Worm (Caenorhabditis elegans) whole organism, L2 larva: Measurements from ENCODE around the gene Y47D7A.17.

ENCODE experiments used
- C34F6.9 ChIP-seq: fragments of 150-350 bp; optimal IDR thresholded peaks from 2 replicates; lab custom pipeline; 2014; ENCODE audit warnings: missing biosample characterization, missing genetic modification characterization
- F13H6.1 ChIP-seq: sonication (generic microtip); optimal IDR thresholded peaks from 2 replicates; lab custom pipeline; 2016; ENCODE audit warnings: missing genetic modification characterization, missing compliant biosample characterization
- R02D3.7 ChIP-seq: fragments of 150-350 bp; optimal IDR thresholded peaks from 2 replicates; lab custom pipeline; 2014; ENCODE audit warnings: missing biosample characterization, missing genetic modification characterization
- Y55F3AM.14 ChIP-seq: fragments of 200-800 bp; sonication (Bioruptor generic); optimal IDR thresholded peaks from 2 replicates; lab custom pipeline; 2018; ENCODE audit warnings: mild to moderate bottlenecking, missing genetic modification characterization, missing compliant biosample characterization
- ZK546.5 ChIP-seq: sonication (generic microtip); optimal IDR thresholded peaks from 2 replicates; lab custom pipeline; 2017; ENCODE audit warnings: missing biosample characterization, missing genetic modification characterization
- alr-1 ChIP-seq: fragments of 150-350 bp; optimal IDR thresholded peaks from 2 replicates; lab custom pipeline; 2014; ENCODE audit warnings: missing biosample characterization, missing genetic modification characterization
- aly-2 ChIP-seq: fragments of 150-350 bp; optimal IDR thresholded peaks from 2 replicates; lab custom pipeline; 2014; ENCODE audit warnings: missing biosample characterization, missing genetic modification characterization
- blmp-1 ChIP-seq: sonication (generic microtip); optimal IDR thresholded peaks from 2 replicates; lab custom pipeline; 2017; ENCODE audit warnings: missing genetic modification characterization, mild to moderate bottlenecking, missing compliant biosample characterization, antibody characterized with exemption, moderate library complexity; ENCODE audit not compliant: insufficient read depth
- ceh-82 ChIP-seq: fragments of 150-350 bp; optimal IDR thresholded peaks from 2 replicates; lab custom pipeline; 2014; ENCODE audit warnings: missing biosample characterization, missing genetic modification characterization
- crh-2 ChIP-seq: sonication (generic microtip); optimal IDR thresholded peaks from 2 replicates; lab custom pipeline; 2017; ENCODE audit warnings: missing biosample characterization, missing genetic modification characterization
- dmd-4 ChIP-seq: sonication (generic microtip); optimal IDR thresholded peaks from 2 replicates; lab custom pipeline; 2017; ENCODE audit warnings: missing biosample characterization, missing genetic modification characterization
- egl-27 ChIP-seq: sonication (generic microtip); optimal IDR thresholded peaks from 3 replicates; lab custom pipeline; 2017; ENCODE audit warnings: missing biosample characterization, missing genetic modification reagents, missing genetic modification characterization
- elt-1 ChIP-seq: fragments of 150-350 bp; optimal IDR thresholded peaks from 2 replicates; lab custom pipeline; 2014; ENCODE audit warnings: missing biosample characterization, missing genetic modification characterization
- elt-3 ChIP-seq: sonication (generic microtip); optimal IDR thresholded peaks from 2 replicates; lab custom pipeline; 2017; ENCODE audit warnings: missing biosample characterization, missing genetic modification characterization
- gmeb-1 ChIP-seq: fragments of 150-350 bp; optimal IDR thresholded peaks from 2 replicates; lab custom pipeline; 2014; ENCODE audit warnings: missing biosample characterization, missing genetic modification characterization
- lin-11 ChIP-seq: fragments of 150-350 bp; sonication (generic microtip); optimal IDR thresholded peaks from 2 replicates; lab custom pipeline; 2014; ENCODE audit warnings: missing biosample characterization, missing genetic modification characterization, inconsistent platforms, mixed read lengths
- lin-13 ChIP-seq: fragments of 150-350 bp; optimal IDR thresholded peaks from 2 replicates; lab custom pipeline; 2014; ENCODE audit warnings: missing biosample characterization, missing genetic modification reagents, missing genetic modification characterization
- lin-39 ChIP-seq: fragments of 150-350 bp; optimal IDR thresholded peaks from 2 replicates; lab custom pipeline; 2014; ENCODE audit warnings: missing biosample characterization, missing genetic modification reagents, missing genetic modification characterization
- lsy-2 ChIP-seq, 2 experiments: fragments of 150-350 bp in 1 of 2; sonication (generic microtip) in 1 of 2; optimal IDR thresholded peaks; 2 replicates each; lab custom pipeline; 2014 to 2017; ENCODE audit warnings: missing biosample characterization in 2 of 2, missing genetic modification characterization in 2 of 2
- mab-5 ChIP-seq: fragments of 150-350 bp; optimal IDR thresholded peaks from 2 replicates; lab custom pipeline; 2014; ENCODE audit warnings: missing biosample characterization, missing genetic modification characterization
- mbf-1 ChIP-seq: sonication (generic microtip); optimal IDR thresholded peaks from 2 replicates; lab custom pipeline; 2017; ENCODE audit warnings: missing biosample characterization, missing genetic modification characterization
- nhr-11 ChIP-seq: fragments of 150-350 bp; optimal IDR thresholded peaks from 2 replicates; lab custom pipeline; 2014; ENCODE audit warnings: missing biosample characterization, missing genetic modification characterization
- nhr-12 ChIP-seq: fragments of 150-350 bp; optimal IDR thresholded peaks from 2 replicates; lab custom pipeline; 2014; ENCODE audit warnings: missing biosample characterization, missing genetic modification characterization
- nhr-129 ChIP-seq: fragments of 150-350 bp; optimal IDR thresholded peaks from 2 replicates; lab custom pipeline; 2014; ENCODE audit warnings: missing biosample characterization, missing genetic modification characterization
- nhr-21 ChIP-seq: fragments of 150-350 bp; optimal IDR thresholded peaks from 2 replicates; lab custom pipeline; 2014; ENCODE audit warnings: missing biosample characterization, missing genetic modification characterization
- nhr-237 ChIP-seq: fragments of 150-350 bp; optimal IDR thresholded peaks from 2 replicates; lab custom pipeline; 2014; ENCODE audit warnings: missing biosample characterization, missing genetic modification characterization
- nhr-25 ChIP-seq: fragments of 150-350 bp; sonication (generic microtip); optimal IDR thresholded peaks from 3 replicates; lab custom pipeline; 2014; ENCODE audit warnings: missing biosample characterization, missing genetic modification characterization
- nhr-6 ChIP-seq: fragments of 150-350 bp; optimal IDR thresholded peaks from 2 replicates; lab custom pipeline; 2014; ENCODE audit warnings: missing biosample characterization, missing genetic modification characterization
- nhr-77 ChIP-seq: fragments of 150-350 bp; optimal IDR thresholded peaks from 2 replicates; lab custom pipeline; 2014; ENCODE audit warnings: missing biosample characterization, missing genetic modification characterization
- sem-4 ChIP-seq: fragments of 150-350 bp; optimal IDR thresholded peaks from 2 replicates; lab custom pipeline; 2014; ENCODE audit warnings: missing biosample characterization, missing genetic modification reagents, missing genetic modification characterization
- skn-1 ChIP-seq: sonication (generic microtip); optimal IDR thresholded peaks from 2 replicates; lab custom pipeline; 2017; ENCODE audit warnings: missing biosample characterization, missing genetic modification characterization
- sma-3 ChIP-seq: sonication (generic microtip); optimal IDR thresholded peaks from 2 replicates; lab custom pipeline; 2016; ENCODE audit warnings: missing genetic modification reagents, missing genetic modification characterization, missing compliant biosample characterization
- snpc-4 ChIP-seq: fragments of 150-350 bp; optimal IDR thresholded peaks from 2 replicates; lab custom pipeline; 2014; ENCODE audit warnings: missing biosample characterization, missing genetic modification characterization
- unc-39 ChIP-seq: fragments of 150-350 bp; optimal IDR thresholded peaks from 2 replicates; lab custom pipeline; 2014; ENCODE audit warnings: missing biosample characterization, missing genetic modification characterization
- unc-55 ChIP-seq: fragments of 150-350 bp; sonication (generic microtip); optimal IDR thresholded peaks from 3 replicates; lab custom pipeline; 2014; ENCODE audit warnings: missing biosample characterization, missing genetic modification reagents, missing genetic modification characterization
- unc-62 ChIP-seq: fragments of 150-350 bp; optimal IDR thresholded peaks from 2 replicates; lab custom pipeline; 2014; ENCODE audit warnings: missing biosample characterization, missing genetic modification reagents, missing genetic modification characterization
- zag-1 ChIP-seq: fragments of 150-350 bp; optimal IDR thresholded peaks from 2 replicates; lab custom pipeline; 2014; ENCODE audit warnings: missing biosample characterization, missing genetic modification characterization
- ztf-11 ChIP-seq: sonication (generic microtip); optimal IDR thresholded peaks from 2 replicates; lab custom pipeline; 2017; ENCODE audit warnings: missing biosample characterization, missing genetic modification characterization

Gene Y47D7A.17

ce11 chrV:4387916-4388315 lies 23.7 kb downstream of the Y47D7A.17 start:
- TF ChIP-seq ztf-11 (tag; lab: Kevin White, UChicago) (no peak), R02D3.7 (tag; lab: Kevin White, UChicago) (no peak), gmeb-1 (tag; lab: Kevin White, UChicago) (no peak), crh-2 (tag; lab: Kevin White, UChicago) (no peak), egl-27 (tag; lab: Kevin White, UChicago) (no peak), alr-1 (tag; lab: Kevin White, UChicago) (no peak), nhr-77 (tag; lab: Kevin White, UChicago) (no peak), lsy-2 (tag; optimal IDR thresholded peaks at IDR 0.05; lab: Kevin White, UChicago) (no peak)

- no peak for TF ChIP-seq Y55F3AM.14 (GFP tag; lab: Kevin White, UChicago)
- TF ChIP-seq lin-13 (GFP tag; lab: Kevin White, UChicago), result no peak
- TF ChIP-seq mab-5 (tag; lab: Kevin White, UChicago), result no peak
- TF ChIP-seq sem-4, result no peak
- TF ChIP-seq aly-2, result no peak
- TF ChIP-seq nhr-21 (tag; lab: Kevin White, UChicago), result no peak
- no peak for TF ChIP-seq ceh-82 (tag; lab: Kevin White, UChicago)
- TF ChIP-seq sma-3 (GFP tag; lab: Kevin White, UChicago), result no peak
- TF ChIP-seq nhr-129 (tag; lab: Kevin White, UChicago), result no peak
- no peak for TF ChIP-seq zag-1 (tag; lab: Kevin White, UChicago)
- no peak for TF ChIP-seq skn-1 (tag; lab: Kevin White, UChicago)
- TF ChIP-seq lsy-2 (tag; optimal IDR thresholded peaks at IDR 0.05; lab: Kevin White, UChicago), result no peak
Observed at ce11 chrV:4387402-4387801, 24.2 kb downstream of the Y47D7A.17 start, which contains the start of gene F13A2.9. Gene F13A2.9 (minus strand): TSS chrV:4387502.

- no peak for TF ChIP-seq R02D3.7 (tag; lab: Kevin White, UChicago)
- TF ChIP-seq nhr-25 (tag; lab: Kevin White, UChicago), result no peak
- TF ChIP-seq lin-39 (tag; lab: Kevin White, UChicago), result no peak
- no peak for TF ChIP-seq unc-62 (GFP tag; lab: Kevin White, UChicago)
- no peak for TF ChIP-seq nhr-21 (tag; lab: Kevin White, UChicago)
- TF ChIP-seq dmd-4 (tag; lab: Kevin White, UChicago), result no peak
- TF ChIP-seq nhr-129 (tag; lab: Kevin White, UChicago), result no peak
- TF ChIP-seq lsy-2 (tag; optimal IDR thresholded peaks at IDR 0.05; lab: Kevin White, UChicago), result no peak
- TF ChIP-seq F13H6.1 (tag; lab: Kevin White, UChicago), result no peak
- TF ChIP-seq elt-1 (tag; lab: Kevin White, UChicago), result no peak
- no peak for TF ChIP-seq ZK546.5 (tag; lab: Kevin White, UChicago)
- TF ChIP-seq egl-27 (tag; lab: Kevin White, UChicago), result no peak
- TF ChIP-seq crh-2 (tag; lab: Kevin White, UChicago), result no peak
- no peak for TF ChIP-seq C34F6.9 (tag; lab: Kevin White, UChicago)
- TF ChIP-seq snpc-4, result no peak
Observed at ce11 chrV:4386173-4386572, 25.4 kb downstream of the Y47D7A.17 start, which contains the start of gene F13A2.10. Gene F13A2.10 (minus strand): TSS chrV:4386273.

- TF ChIP-seq nhr-77 (tag; lab: Kevin White, UChicago) (no peak), gmeb-1 (tag; lab: Kevin White, UChicago) (no peak), unc-39 (tag; lab: Kevin White, UChicago) (no peak), unc-55 (GFP tag; lab: Kevin White, UChicago) (no peak), elt-3 (tag; lab: Kevin White, UChicago) (no peak)
Observed at ce11 chrV:4384482-4384881, 27.1 kb downstream of the Y47D7A.17 start, which contains the start of gene F13A2.2. Gene F13A2.2 (minus strand): TSS chrV:4384582.

ce11 chrV:4382298-4382697 lies 29.3 kb downstream of the Y47D7A.17 start, which contains the start of gene F13A2.1:
Gene F13A2.1 (minus strand): TSS chrV:4382398.
- TF ChIP-seq nhr-11, result no peak
- no peak for TF ChIP-seq unc-62 (GFP tag; lab: Kevin White, UChicago)
- TF ChIP-seq sma-3 (GFP tag; lab: Kevin White, UChicago), result no peak
- no peak for TF ChIP-seq nhr-12 (tag; lab: Kevin White, UChicago)
- TF ChIP-seq mab-5 (tag; lab: Kevin White, UChicago), result no peak
- TF ChIP-seq ztf-11 (tag; lab: Kevin White, UChicago), result no peak
- TF ChIP-seq mbf-1 (tag; lab: Kevin White, UChicago), result no peak
- no peak for TF ChIP-seq C34F6.9 (tag; lab: Kevin White, UChicago)
- no peak for TF ChIP-seq egl-27 (tag; lab: Kevin White, UChicago)
- TF ChIP-seq nhr-129 (tag; lab: Kevin White, UChicago), result no peak
- TF ChIP-seq lin-11 (tag; lab: Kevin White, UChicago), result no peak
- TF ChIP-seq nhr-237 (tag; lab: Kevin White, UChicago), result no peak
- TF ChIP-seq unc-39 (tag; lab: Kevin White, UChicago), result no peak
- TF ChIP-seq elt-3 (tag; lab: Kevin White, UChicago), result no peak
- no peak for TF ChIP-seq dmd-4 (tag; lab: Kevin White, UChicago)
- no peak for TF ChIP-seq nhr-6 (tag; lab: Kevin White, UChicago)
- no peak for TF ChIP-seq snpc-4
- no peak for TF ChIP-seq blmp-1 (tag; lab: Kevin White, UChicago)
- TF ChIP-seq, all 48 proteins: peak for 0
